Worm (Caenorhabditis elegans) whole organism, L4 larva: ENCODE measurements around the gene W04G3.13.
A peak's percentile ranks its signal among the peaks of the same experiment; 100 is the strongest.

ENCODE experiments used
- F37D6.2 ChIP-seq: sonication (generic microtip); optimal IDR thresholded peaks from 2 replicates; lab custom pipeline; 2016; ENCODE audit warnings: mild to moderate bottlenecking, missing genetic modification characterization, missing compliant biosample characterization
- F49E8.2 ChIP-seq: sonication (generic microtip); optimal IDR thresholded peaks from 2 replicates; lab custom pipeline; 2016; ENCODE audit warnings: missing compliant biosample characterization, mild to moderate bottlenecking, missing genetic modification characterization, borderline replicate concordance
- Y48G9A.11 ChIP-seq: fragments of 200-800 bp; sonication (Bioruptor generic); IDR thresholded peaks from 2 replicates; pipeline ENCODE4 v1.3.6; 2022; ENCODE audit warnings: missing genetic modification reagents, missing genetic modification characterization, missing compliant biosample characterization
- aha-1 ChIP-seq: fragments of 150-350 bp; peaks from one replicate; lab custom pipeline; 2014; ENCODE audit warnings: missing biosample characterization, missing genetic modification characterization
- arid-1 ChIP-seq: fragments of 200-800 bp; sonication (Bioruptor generic); conservative IDR thresholded peaks from 2 replicates; pipeline ENCODE4 v1.3.6; 2022; ENCODE audit warnings: missing genetic modification reagents, missing genetic modification characterization, missing compliant biosample characterization
- ceh-20 ChIP-seq: fragments of 200-800 bp; sonication (Bioruptor generic); IDR thresholded peaks from 2 replicates; pipeline ENCODE4 v1.3.6; 2022; ENCODE audit warnings: missing genetic modification reagents, missing genetic modification characterization, missing compliant biosample characterization
- cey-2 ChIP-seq: sonication (generic microtip); optimal IDR thresholded peaks from 3 replicates; lab custom pipeline; 2017; ENCODE audit warnings: missing genetic modification characterization, mild to moderate bottlenecking, missing compliant biosample characterization, antibody characterized with exemption, borderline replicate concordance; ENCODE audit not compliant: insufficient read depth
- daf-8 ChIP-seq: fragments of 200-800 bp; sonication (Bioruptor generic); IDR thresholded peaks from 2 replicates; pipeline ENCODE4 v1.3.6; 2022; ENCODE audit warnings: missing genetic modification characterization, missing compliant biosample characterization
- dmd-6 ChIP-seq: fragments of 200-800 bp; sonication (Bioruptor generic); IDR thresholded peaks from 2 replicates; pipeline ENCODE4 v1.3.6; 2022; ENCODE audit warnings: missing genetic modification reagents, missing genetic modification characterization, missing compliant biosample characterization
- dmd-8 ChIP-seq: fragments of 200-800 bp; sonication (Bioruptor generic); IDR thresholded peaks from 2 replicates; pipeline ENCODE4 v1.3.6; 2022; ENCODE audit warnings: missing genetic modification characterization, missing compliant biosample characterization
- duxl-1 ChIP-seq: sonication (generic microtip); optimal IDR thresholded peaks from 2 replicates; lab custom pipeline; 2016; ENCODE audit warnings: mild to moderate bottlenecking, missing genetic modification characterization, moderate library complexity, missing compliant biosample characterization; ENCODE audit not compliant: poor library complexity
- egl-43 ChIP-seq: fragments of 200-800 bp; sonication (Bioruptor generic); IDR thresholded peaks from 2 replicates; pipeline ENCODE4 v1.3.6; 2022; ENCODE audit warnings: missing genetic modification reagents, missing genetic modification characterization, missing compliant biosample characterization
- fos-1 ChIP-seq: fragments of 150-350 bp; optimal IDR thresholded peaks from 2 replicates; lab custom pipeline; 2014; ENCODE audit warnings: missing biosample characterization, missing genetic modification characterization
- hif-1 ChIP-seq, 2 experiments: sonication (generic microtip); optimal IDR thresholded peaks; 2 replicates each; lab custom pipeline; 2016 to 2017; ENCODE audit warnings: missing compliant biosample characterization in 2 of 2, missing genetic modification characterization in 2 of 2, missing genetic modification reagents in 2 of 2, missing genotype in 2 of 2, mild to moderate bottlenecking in 1 of 2
- lim-7 ChIP-seq: fragments of 200-800 bp; sonication (Bioruptor generic); IDR thresholded peaks from 2 replicates; pipeline ENCODE4 v1.3.6; 2022; ENCODE audit warnings: missing genetic modification characterization, missing compliant biosample characterization
- lin-1 ChIP-seq: fragments of 200-800 bp; sonication (Bioruptor generic); IDR thresholded peaks from 2 replicates; pipeline ENCODE4 v1.3.6; 2022; ENCODE audit warnings: missing genetic modification reagents, missing genetic modification characterization, missing compliant biosample characterization
- lin-15B ChIP-seq: fragments of 150-350 bp; sonication (generic microtip); optimal IDR thresholded peaks from 3 replicates; lab custom pipeline; 2014; ENCODE audit warnings: missing biosample characterization, missing genetic modification characterization
- lin-39 ChIP-seq: fragments of 150-350 bp; optimal IDR thresholded peaks from 2 replicates; lab custom pipeline; 2014; ENCODE audit warnings: missing biosample characterization, missing genetic modification reagents, missing genetic modification characterization
- lir-3 ChIP-seq: sonication (generic microtip); optimal IDR thresholded peaks from 2 replicates; lab custom pipeline; 2016; ENCODE audit warnings: mild to moderate bottlenecking, missing genetic modification characterization, missing compliant biosample characterization
- lsy-2 ChIP-seq, 2 experiments: fragments of 150-350 bp in 1 of 2; sonication (generic microtip) in 1 of 2; optimal IDR thresholded peaks; 2 replicates each; lab custom pipeline; 2014 to 2017; ENCODE audit warnings: missing biosample characterization in 2 of 2, missing genetic modification characterization in 2 of 2
- mdt-29 ChIP-seq: fragments of 200-800 bp; sonication (Bioruptor generic); IDR thresholded peaks from 2 replicates; pipeline ENCODE4 v1.3.6; 2022; ENCODE audit warnings: missing genetic modification reagents, missing genetic modification characterization, missing compliant biosample characterization
- nhr-10 ChIP-seq: fragments of 150-350 bp; optimal IDR thresholded peaks from 2 replicates; lab custom pipeline; 2014; ENCODE audit warnings: missing biosample characterization, missing genetic modification characterization
- nhr-237 ChIP-seq: sonication (generic microtip); optimal IDR thresholded peaks from 2 replicates; lab custom pipeline; 2017; ENCODE audit warnings: missing biosample characterization, missing genetic modification characterization
- nhr-25 ChIP-seq: sonication (generic microtip); optimal IDR thresholded peaks from 2 replicates; lab custom pipeline; 2017; ENCODE audit warnings: missing genetic modification characterization, mild to moderate bottlenecking, missing compliant biosample characterization, antibody characterized with exemption, moderate library complexity, borderline replicate concordance; ENCODE audit not compliant: insufficient read depth
- nhr-28 ChIP-seq: fragments of 150-350 bp; optimal IDR thresholded peaks from 2 replicates; lab custom pipeline; 2014; ENCODE audit warnings: missing biosample characterization, missing genetic modification characterization
- nhr-6 ChIP-seq: fragments of 150-350 bp; optimal IDR thresholded peaks from 2 replicates; lab custom pipeline; 2014; ENCODE audit warnings: missing biosample characterization, missing genetic modification characterization
- nhr-77 ChIP-seq: fragments of 150-350 bp; optimal IDR thresholded peaks from 2 replicates; lab custom pipeline; 2014; ENCODE audit warnings: missing biosample characterization, missing genetic modification characterization
- pha-4 ChIP-seq, 2 experiments: fragments of 150-350 bp in 1 of 2; fragments of 200-800 bp in 1 of 2; sonication (Bioruptor generic) in 1 of 2; IDR thresholded peaks in 1 of 2; optimal IDR thresholded peaks in 1 of 2; 2 replicates each; pipeline versions ENCODE4 v1.3.6 to Lab custom; 2014 to 2022; ENCODE audit warnings: missing genetic modification characterization in 2 of 2, missing genetic modification reagents in 2 of 2, missing biosample characterization in 1 of 2, missing compliant biosample characterization in 1 of 2
- php-3 ChIP-seq: fragments of 200-800 bp; sonication (Bioruptor generic); IDR thresholded peaks from 2 replicates; pipeline ENCODE4 v1.3.6; 2022; ENCODE audit warnings: missing genetic modification reagents, missing genetic modification characterization, missing compliant biosample characterization
- pqm-1 ChIP-seq: sonication (generic microtip); optimal IDR thresholded peaks from 2 replicates; lab custom pipeline; 2017; ENCODE audit warnings: missing biosample characterization, missing genetic modification characterization
- rbr-2 ChIP-seq: sonication (generic microtip); optimal IDR thresholded peaks from 2 replicates; lab custom pipeline; 2016; ENCODE audit warnings: missing genotype, missing genetic modification characterization, missing compliant biosample characterization
- set-16 ChIP-seq: fragments of 200-800 bp; sonication (Bioruptor generic); IDR thresholded peaks from 2 replicates; pipeline ENCODE4 v1.3.6; 2022; ENCODE audit warnings: missing genetic modification reagents, missing genetic modification characterization, missing compliant biosample characterization
- snpc-4 ChIP-seq: fragments of 150-350 bp; optimal IDR thresholded peaks from 2 replicates; lab custom pipeline; 2014; ENCODE audit warnings: missing biosample characterization, missing genetic modification characterization
- spr-3 ChIP-seq: fragments of 200-800 bp; sonication (Bioruptor generic); optimal IDR thresholded peaks from 2 replicates; lab custom pipeline; 2018; ENCODE audit warnings: mild to moderate bottlenecking, missing genetic modification characterization, missing compliant biosample characterization
- tag-97 ChIP-seq: fragments of 200-800 bp; sonication (Bioruptor generic); IDR thresholded peaks from 2 replicates; pipeline ENCODE4 v1.3.6; 2022; ENCODE audit warnings: missing genetic modification characterization, missing compliant biosample characterization
- tra-1 ChIP-seq: fragments of 200-800 bp; sonication (Bioruptor generic); IDR thresholded peaks from 2 replicates; pipeline ENCODE4 v1.3.6; 2022; ENCODE audit warnings: missing genetic modification reagents, missing genetic modification characterization, missing compliant biosample characterization
- vab-7 ChIP-seq: fragments of 200-800 bp; sonication (Bioruptor generic); IDR thresholded peaks from 2 replicates; pipeline ENCODE4 v1.3.6; 2022; ENCODE audit warnings: missing genetic modification reagents, missing genetic modification characterization, missing compliant biosample characterization
- zag-1 ChIP-seq: fragments of 150-350 bp; optimal IDR thresholded peaks from 2 replicates; lab custom pipeline; 2014; ENCODE audit warnings: missing biosample characterization, missing genetic modification characterization
- zfp-2 ChIP-seq: sonication (generic microtip); optimal IDR thresholded peaks from 2 replicates; lab custom pipeline; 2016; ENCODE audit warnings: mild to moderate bottlenecking, missing genetic modification characterization, missing compliant biosample characterization
- zip-2 ChIP-seq: fragments of 150-350 bp; optimal IDR thresholded peaks from 2 replicates; lab custom pipeline; 2014; ENCODE audit warnings: missing biosample characterization, missing genetic modification characterization
- ztf-11 ChIP-seq: fragments of 150-350 bp; optimal IDR thresholded peaks from 2 replicates; lab custom pipeline; 2014; ENCODE audit warnings: missing biosample characterization, missing genetic modification characterization
- ztf-7 ChIP-seq: fragments of 150-350 bp; optimal IDR thresholded peaks from 2 replicates; lab custom pipeline; 2014; ENCODE audit warnings: missing biosample characterization, missing genetic modification characterization

Gene W04G3.13

DNA sequence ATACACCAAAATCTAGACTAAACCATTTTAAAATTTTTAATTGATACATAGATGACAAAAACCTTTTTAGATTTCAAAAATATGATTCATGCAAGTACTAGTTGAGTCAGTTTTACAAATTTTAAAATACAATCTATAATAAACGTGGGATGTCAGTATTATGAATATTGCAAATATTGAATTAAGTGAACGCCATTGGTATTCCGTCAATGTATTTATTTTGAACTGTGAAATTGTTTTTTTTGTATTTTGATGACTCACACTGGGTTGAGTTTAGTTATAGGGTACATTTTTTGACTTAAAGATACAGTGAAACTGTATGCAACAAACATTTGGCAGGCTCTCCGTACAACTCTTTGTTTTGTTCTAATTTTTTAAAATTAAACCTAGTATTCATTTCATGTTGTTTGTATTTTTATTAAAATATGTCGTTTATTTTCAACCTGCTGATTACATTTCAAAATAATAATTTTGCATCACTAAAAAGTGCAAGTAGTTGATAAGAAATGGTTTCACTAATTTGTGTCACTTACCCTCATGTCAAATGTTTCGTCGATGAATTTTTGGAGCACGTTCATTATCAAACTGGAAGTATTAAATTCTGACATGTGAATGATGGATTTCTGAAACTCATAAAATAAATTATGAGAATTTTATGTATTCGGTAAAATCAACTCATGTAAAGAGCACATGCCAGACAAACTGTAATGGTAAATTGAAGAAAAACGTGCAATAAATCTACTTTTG, 25.5 kb upstream of the W04G3.13 start, which contains the start of gene W02H3.1 (continued):
- TF ChIP-seq dmd-8 (GFP tag; lab: Robert Waterston, UW) (no peak), hif-1 (tag; optimal IDR thresholded peaks at IDR 0.05; lab: Kevin White, UChicago) (no peak), tra-1 (GFP tag; lab: Robert Waterston, UW) (peak; percentile 60; the same call in 1 of the 2 replicates), fos-1 (tag; lab: Kevin White, UChicago) (no peak), egl-43 (GFP tag; lab: Robert Waterston, UW) (no peak), aha-1 (tag; lab: Kevin White, UChicago) (peak; percentile 75), lsy-2 (tag; optimal IDR thresholded peaks at IDR 0.05; lab: Kevin White, UChicago) (no peak), vab-7 (no peak), php-3 (GFP tag; lab: Robert Waterston, UW) (peak; percentile 89), zfp-2 (tag; lab: Kevin White, UChicago) (no peak), ceh-20 (0 out of 2 replicates have a peak, but pooled peaks have one; percentile 47), cey-2 (tag; lab: Kevin White, UChicago) (no peak), dmd-6 (peak; percentile 71; the same call in 1 of the 2 replicates), arid-1 (GFP tag; lab: Robert Waterston, UW) (no peak), nhr-25 (tag; lab: Kevin White, UChicago) (no peak), zip-2 (tag; lab: Kevin White, UChicago) (no peak), lin-1 (no peak), snpc-4 (tag; lab: Kevin White, UChicago) (no peak)

DNA sequence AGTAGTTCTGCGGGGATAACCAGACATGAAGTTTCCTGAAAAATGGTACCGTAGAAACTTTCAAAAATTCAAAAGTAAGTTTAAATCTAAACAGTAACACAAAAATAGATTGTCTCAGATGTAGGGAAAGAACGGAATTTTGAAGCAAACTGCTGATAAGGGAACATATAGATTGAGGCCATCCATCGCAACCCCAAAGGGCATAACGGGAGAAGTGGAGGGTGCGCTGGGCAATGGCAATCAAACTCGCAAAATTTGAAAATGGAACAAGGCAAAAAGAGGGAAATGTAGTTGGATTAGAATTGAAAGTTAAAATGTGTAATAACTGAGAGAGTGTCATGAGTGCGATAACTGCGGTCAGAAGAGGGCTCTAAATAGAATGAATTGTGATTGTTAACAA, 23.6 kb upstream of the W04G3.13 start:
- TF ChIP-seq dmd-6: peak; percentile 24; the same call in 1 of the 2 replicates
- peak; percentile 70; the same call in 1 of the 2 replicates for TF ChIP-seq tag-97 (GFP tag; lab: Robert Waterston, UW)
- TF ChIP-seq nhr-28 (tag; lab: Kevin White, UChicago): no peak
- peak; percentile 4 for TF ChIP-seq pqm-1 (tag; lab: Kevin White, UChicago)

DNA sequence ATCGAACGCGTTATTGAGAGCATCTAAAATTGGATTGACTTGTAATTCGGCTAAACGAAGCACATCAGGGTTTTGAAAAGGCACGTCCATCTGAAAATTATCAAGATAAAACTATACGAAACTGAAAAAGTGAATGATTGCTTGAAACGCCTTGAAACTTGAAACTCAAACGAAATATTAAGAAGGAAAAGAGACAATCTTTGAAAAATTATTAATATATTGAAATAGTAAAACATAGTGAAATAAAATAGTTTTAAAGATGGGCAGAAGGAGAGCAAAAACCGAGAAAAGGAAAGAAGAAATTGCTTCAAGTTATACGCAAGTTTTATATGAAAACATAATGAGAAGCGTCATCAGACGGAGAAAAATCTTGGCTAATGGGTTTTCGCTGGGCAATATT, 18.5 kb upstream of the W04G3.13 start, which contains the start of gene W02H3.3:
TSS of gene W02H3.3 (minus strand) at position 101 of the 400 bp plus-strand sequence.
- TF ChIP-seq lin-15B: no peak
- no peak for TF ChIP-seq spr-3 (GFP tag; lab: Kevin White, UChicago)
- TF ChIP-seq nhr-10 (tag; lab: Kevin White, UChicago): no peak
- TF ChIP-seq mdt-29 (GFP tag; lab: Robert Waterston, UW): no peak
- no peak for TF ChIP-seq F49E8.2
- TF ChIP-seq ztf-7: no peak
- TF ChIP-seq Y48G9A.11: no peak
- no peak for TF ChIP-seq nhr-6
- no peak for TF ChIP-seq nhr-77 (tag; lab: Kevin White, UChicago)
- TF ChIP-seq duxl-1 (tag; lab: Kevin White, UChicago): no peak

DNA sequence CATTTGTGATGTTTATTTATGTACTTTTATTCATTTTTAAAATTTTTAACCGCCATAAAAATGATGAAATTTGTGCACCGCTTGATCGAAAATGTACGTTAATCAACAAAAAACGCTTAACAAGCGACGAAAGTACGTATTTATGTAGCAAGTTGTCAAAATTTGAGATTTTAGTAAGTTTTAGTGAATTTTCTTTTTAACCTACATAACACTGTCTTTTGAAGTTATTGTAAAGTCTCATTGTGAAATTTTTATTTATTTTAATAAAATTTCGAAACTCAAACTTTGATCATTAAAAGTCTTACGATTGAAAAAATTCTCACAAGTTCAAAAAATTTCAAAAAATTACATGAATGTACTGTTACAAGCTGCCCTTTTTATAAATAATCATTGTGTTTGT, 17.8 kb upstream of the W04G3.13 start:
- TF ChIP-seq nhr-237 (tag; lab: Kevin White, UChicago) (no peak), aha-1 (tag; lab: Kevin White, UChicago) (peak; percentile 92)

DNA sequence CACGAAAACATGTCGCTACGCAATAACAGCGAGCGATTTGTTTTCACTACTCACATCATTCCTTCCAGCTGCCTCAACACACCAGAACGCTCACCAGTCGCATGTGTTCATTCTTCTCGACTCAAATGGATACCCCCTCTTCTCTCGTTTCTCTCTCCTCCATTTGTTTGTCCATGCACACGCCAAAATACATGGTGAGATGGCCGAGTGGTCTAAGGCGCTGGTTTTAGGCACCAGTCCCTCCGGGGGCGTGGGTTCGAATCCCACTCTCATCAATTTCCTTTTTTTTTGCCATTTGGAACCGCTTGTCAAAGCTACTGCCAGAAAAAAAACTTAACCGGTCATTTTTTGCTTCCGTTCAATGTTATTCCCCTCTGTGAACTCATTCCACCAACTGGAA, 15.9 kb upstream of the W04G3.13 start:
- TF ChIP-seq nhr-28 (tag; lab: Kevin White, UChicago) (peak; percentile 45), lsy-2 (tag; optimal IDR thresholded peaks at IDR 0.05; lab: Kevin White, UChicago) (peak in 1 of 2 experiments; percentile 25), nhr-237 (tag; lab: Kevin White, UChicago) (no peak), ztf-11 (tag; lab: Kevin White, UChicago) (no peak), lir-3 (tag; lab: Kevin White, UChicago) (peak; percentile 84), lim-7 (GFP tag; lab: Robert Waterston, UW) (peak; percentile 87), zag-1 (tag; lab: Kevin White, UChicago) (no peak), set-16 (no peak), F37D6.2 (tag; lab: Kevin White, UChicago) (peak; percentile 93), snpc-4 (tag; lab: Kevin White, UChicago) (no peak), lin-39 (no peak), pha-4 (GFP tag; IDR thresholded peaks at IDR 0.05; lab: Robert Waterston, UW) (peak; percentile 90), pha-4 (tag; optimal IDR thresholded peaks at IDR 0.05; lab: Kevin White, UChicago) (no peak), aha-1 (tag; lab: Kevin White, UChicago) (peak; percentile 99), rbr-2 (peak; percentile 93), daf-8 (GFP tag; lab: Robert Waterston, UW) (no peak), cey-2 (tag; lab: Kevin White, UChicago) (no peak)
